Fruit fly (Drosophila melanogaster) whole organism, embryonic: Measurements from ENCODE around the gene Trl.

ENCODE experiments used
- CG1024 ChIP-seq: fragments of 200-800 bp; sonication (Bioruptor generic); IDR thresholded peaks from 2 replicates; pipeline ENCODE4 v1.3.6; 2022; ENCODE audit warnings: missing biosample characterization, missing genetic modification characterization
- CG12219 ChIP-seq: fragments of 200-800 bp; sonication (Bioruptor generic); optimal IDR thresholded peaks from 3 replicates; lab custom pipeline; 2018; ENCODE audit warnings: missing biosample characterization, mild to moderate bottlenecking, missing genetic modification characterization
- CG12659 ChIP-seq: fragments of 200-800 bp; sonication (Bioruptor generic); optimal IDR thresholded peaks from 3 replicates; lab custom pipeline; 2017; ENCODE audit warnings: mild to moderate bottlenecking, missing biosample characterization, missing genetic modification reagents, missing genetic modification characterization
- CG13424 ChIP-seq: fragments of 200-800 bp; sonication (Bioruptor generic); optimal IDR thresholded peaks from 2 replicates; lab custom pipeline; 2019; ENCODE audit warnings: missing biosample characterization, mild to moderate bottlenecking, missing genetic modification characterization, moderate library complexity
- CG14014 ChIP-seq: fragments of 200-800 bp; sonication (Bioruptor generic); IDR thresholded peaks from 2 replicates; pipeline ENCODE4 v1.3.6; 2022; ENCODE audit warnings: missing biosample characterization, missing genetic modification characterization
- CG14441 ChIP-seq: fragments of 200-800 bp; sonication (Bioruptor generic); IDR thresholded peaks from 2 replicates; pipeline ENCODE4 v1.3.6; 2022; ENCODE audit warnings: missing biosample characterization, missing genetic modification characterization
- CG14710 ChIP-seq: fragments of 200-800 bp; sonication (Bioruptor generic); optimal IDR thresholded peaks from 3 replicates; lab custom pipeline; 2019; ENCODE audit warnings: missing biosample characterization, mild to moderate bottlenecking, missing genetic modification characterization, moderate library complexity
- CG1529 ChIP-seq: fragments of 200-800 bp; sonication (Bioruptor generic); optimal IDR thresholded peaks from 3 replicates; lab custom pipeline; 2018; ENCODE audit warnings: missing biosample characterization, missing genetic modification characterization
- CG2875 ChIP-seq: fragments of 200-800 bp; sonication (Bioruptor generic); optimal IDR thresholded peaks from 2 replicates; lab custom pipeline; 2017; ENCODE audit warnings: missing biosample characterization, mild to moderate bottlenecking, missing genetic modification characterization, missing genetic modification reagents
- CG33213 ChIP-seq: fragments of 200-800 bp; sonication (Bioruptor generic); optimal IDR thresholded peaks from 3 replicates; lab custom pipeline; 2016; ENCODE audit warnings: missing biosample characterization, missing genetic modification characterization
- CG3838 ChIP-seq: fragments of 200-800 bp; sonication (Bioruptor generic); optimal IDR thresholded peaks from 3 replicates; lab custom pipeline; 2016; ENCODE audit warnings: missing biosample characterization, missing genetic modification characterization
- CG3995 ChIP-seq: fragments of 200-800 bp; sonication (Bioruptor generic); optimal IDR thresholded peaks from 3 replicates; lab custom pipeline; 2016; ENCODE audit warnings: missing biosample characterization, missing genetic modification characterization
- CG6272 ChIP-seq: fragments of 200-800 bp; sonication (Bioruptor generic); IDR thresholded peaks from 2 replicates; pipeline ENCODE4 v1.3.6; 2022; ENCODE audit warnings: missing biosample characterization, missing genetic modification characterization
- CG7556 ChIP-seq: fragments of 200-800 bp; sonication (Bioruptor generic); optimal IDR thresholded peaks from 2 replicates; lab custom pipeline; 2017; ENCODE audit warnings: missing biosample characterization, mild to moderate bottlenecking, missing genetic modification characterization
- CG7987 ChIP-seq: fragments of 200-800 bp; sonication (Bioruptor generic); optimal IDR thresholded peaks from 2 replicates; lab custom pipeline; 2018; ENCODE audit warnings: missing biosample characterization, mild to moderate bottlenecking, missing genetic modification characterization, moderate library complexity
- CG8924 ChIP-seq: fragments of 200-800 bp; optimal IDR thresholded peaks from 3 replicates; lab custom pipeline; 2019; ENCODE audit warnings: missing biosample characterization, mild to moderate bottlenecking, missing genetic modification characterization, moderate library complexity
- Deaf1 ChIP-seq: fragments of 200-800 bp; optimal IDR thresholded peaks from 3 replicates; lab custom pipeline; 2019; ENCODE audit warnings: missing biosample characterization, mild to moderate bottlenecking, missing genetic modification characterization, moderate library complexity
- Dfd ChIP-seq, 2 experiments: fragments of >200 bp; optimal IDR thresholded peaks; 2 replicates each; lab custom pipeline; 2017; ENCODE audit warnings: missing biosample characterization in 2 of 2, missing genetic modification characterization in 2 of 2
- Ets97D ChIP-seq: fragments of 200-800 bp; sonication (Bioruptor generic); optimal IDR thresholded peaks from 3 replicates; lab custom pipeline; 2016; ENCODE audit warnings: missing biosample characterization, missing genetic modification characterization
- Hr51 ChIP-seq, 2 experiments: fragments of 200-800 bp; sonication (Bioruptor generic); optimal IDR thresholded peaks; 2 replicates in 1 of 2; 3 replicates in 1 of 2; lab custom pipeline; 2016 to 2018; ENCODE audit warnings: missing biosample characterization in 2 of 2, missing genetic modification characterization in 2 of 2, mild to moderate bottlenecking in 1 of 2, moderate library complexity in 1 of 2
- MBD-R2 ChIP-seq: fragments of 200-800 bp; sonication (Bioruptor generic); IDR thresholded peaks from 2 replicates; pipeline ENCODE4 v1.3.6; 2022; ENCODE audit warnings: missing biosample characterization, missing genetic modification characterization
- Med ChIP-seq: fragments of 200-800 bp; sonication (Bioruptor generic); peaks from one replicate; lab custom pipeline; 2016; ENCODE audit warnings: missing biosample characterization, missing genetic modification characterization, mild to moderate bottlenecking, inconsistent platforms, moderate library complexity
- NC2β ChIP-seq: fragments of 200-800 bp; sonication (Bioruptor generic); optimal IDR thresholded peaks from 2 replicates; lab custom pipeline; 2016; ENCODE audit warnings: missing biosample characterization, missing genetic modification characterization
- Optix ChIP-seq: fragments of 200-800 bp; sonication (Bioruptor generic); IDR thresholded peaks from 3 replicates; pipeline ENCODE4 v1.3.6; 2022; ENCODE audit warnings: missing biosample characterization, missing genetic modification characterization
- PHDP ChIP-seq: fragments of 200-800 bp; sonication (Bioruptor generic); optimal IDR thresholded peaks from 3 replicates; lab custom pipeline; 2018; ENCODE audit warnings: missing biosample characterization, mild to moderate bottlenecking, missing genetic modification characterization, moderate library complexity
- Side ChIP-seq: fragments of 200-800 bp; sonication (Bioruptor generic); optimal IDR thresholded peaks from 2 replicates; lab custom pipeline; 2016; ENCODE audit warnings: missing biosample characterization, missing genetic modification characterization
- ato ChIP-seq: fragments of 200-800 bp; sonication (Bioruptor generic); IDR thresholded peaks from 2 replicates; pipeline ENCODE4 v1.3.6; 2022; ENCODE audit warnings: missing biosample characterization, missing genetic modification characterization; ENCODE audit not compliant: partially characterized antibody
- btn ChIP-seq: fragments of 200-800 bp; sonication (Bioruptor generic); optimal IDR thresholded peaks from 2 replicates; lab custom pipeline; 2016; ENCODE audit warnings: missing biosample characterization, missing genetic modification characterization
- dpn ChIP-seq, 2 experiments: fragments of 200-800 bp; sonication (Bioruptor generic); optimal IDR thresholded peaks; 3 replicates each; lab custom pipeline; 2016; ENCODE audit warnings: missing biosample characterization in 2 of 2, missing genetic modification characterization in 2 of 2
- fru ChIP-seq: fragments of >200 bp; optimal IDR thresholded peaks from 2 replicates; lab custom pipeline; 2017
- hth ChIP-seq: fragments of >200 bp; optimal IDR thresholded peaks from 2 replicates; lab custom pipeline; 2017; ENCODE audit warnings: inconsistent platforms
- lab ChIP-seq: fragments of 200-800 bp; sonication (Bioruptor generic); optimal IDR thresholded peaks from 3 replicates; lab custom pipeline; 2017; ENCODE audit warnings: missing biosample characterization, missing genetic modification characterization, mild to moderate bottlenecking, moderate library complexity, missing genetic modification reagents
- pzg ChIP-seq: fragments of 200-800 bp; sonication (Bioruptor generic); optimal IDR thresholded peaks from 3 replicates; lab custom pipeline; 2018; ENCODE audit warnings: missing biosample characterization, mild to moderate bottlenecking, missing genetic modification characterization, moderate library complexity
- ranshi ChIP-seq: fragments of 200-800 bp; sonication (Bioruptor generic); IDR thresholded peaks from 2 replicates; pipeline ENCODE4 v1.3.6; 2022; ENCODE audit warnings: missing biosample characterization, missing genetic modification characterization
- row ChIP-seq: fragments of 200-800 bp; sonication (Bioruptor generic); IDR thresholded peaks from 3 replicates; pipeline ENCODE4 v1.3.6; 2022; ENCODE audit warnings: missing biosample characterization, missing genetic modification characterization
- sens ChIP-seq: fragments of 200-800 bp; sonication (Bioruptor generic); peaks from one replicate; lab custom pipeline; 2016; ENCODE audit warnings: missing biosample characterization, missing genetic modification characterization
- seq ChIP-seq: fragments of 200-800 bp; sonication (Bioruptor generic); IDR thresholded peaks from 2 replicates; pipeline ENCODE4 v1.3.6; 2022; ENCODE audit warnings: missing biosample characterization, missing genetic modification characterization
- sim ChIP-seq: fragments of 200-800 bp; sonication (Bioruptor generic); IDR thresholded peaks from 2 replicates; pipeline ENCODE4 v1.3.6; 2022; ENCODE audit warnings: missing biosample characterization, missing genetic modification characterization
- trh ChIP-seq: fragments of 200-800 bp; sonication (Bioruptor generic); optimal IDR thresholded peaks from 2 replicates; lab custom pipeline; 2016; ENCODE audit warnings: missing biosample characterization, missing genetic modification characterization
- unc-4 ChIP-seq: fragments of 200-800 bp; sonication (Bioruptor generic); IDR thresholded peaks from 2 replicates; pipeline ENCODE4 v1.3.6; 2022; ENCODE audit warnings: missing biosample characterization, missing genetic modification characterization; ENCODE audit not compliant: partially characterized antibody
- z ChIP-seq: fragments of 200-800 bp; sonication (Bioruptor generic); IDR thresholded peaks from 3 replicates; pipeline ENCODE4 v1.3.6; 2022; ENCODE audit warnings: missing biosample characterization, missing genetic modification characterization

The Trl gene

DNA sequence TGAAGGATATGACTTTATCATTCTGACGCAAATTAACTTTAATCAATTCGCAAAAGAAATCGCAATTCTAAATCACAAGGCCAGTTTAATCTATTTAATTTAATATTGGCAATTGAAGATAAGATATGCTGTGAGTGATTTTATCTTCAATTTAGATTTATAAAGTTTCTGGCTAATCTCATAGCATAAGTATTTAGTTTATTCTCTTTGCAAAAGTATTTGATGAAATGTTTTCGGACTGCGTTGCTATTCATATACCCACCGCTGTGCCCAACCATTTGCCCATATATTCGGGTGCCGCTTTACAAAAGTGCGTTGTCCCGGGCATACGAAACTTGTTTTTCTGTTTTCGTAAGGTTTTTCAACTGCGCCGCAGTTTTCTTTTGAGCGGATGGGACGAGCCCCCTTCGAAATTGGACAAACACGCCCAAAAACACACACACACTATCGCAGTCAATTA is 24.1 kb upstream of the Trl start (continued):
- TF ChIP-seq row (GFP tag; lab: Robert Waterston, UW) (peak; percentile 95), Deaf1 (tag; lab: Kevin White, UChicago) (peak; percentile 83), CG12659 (GFP tag; lab: Kevin White, UChicago) (peak; percentile 99), Side (GFP tag; lab: Kevin White, UChicago) (peak; percentile 92), CG13424 (tag; lab: Kevin White, UChicago) (peak; percentile 98), pzg (GFP tag; lab: Kevin White, UChicago) (no peak), hth (no peak), lab (GFP tag; lab: Kevin White, UChicago) (peak; percentile 97), z (GFP tag; lab: Robert Waterston, UW) (no peak), CG2875 (GFP tag; lab: Kevin White, UChicago) (peak; percentile 96), MBD-R2 (GFP tag; lab: Robert Waterston, UW) (peak; percentile 70), NC2β (GFP tag; lab: Kevin White, UChicago) (peak; percentile 92), Dfd (GFP tag; optimal IDR thresholded peaks at IDR 0.05; lab: Kevin White, UChicago) (no peak), CG14710 (tag; lab: Kevin White, UChicago) (peak; percentile 97), CG8924 (tag; lab: Kevin White, UChicago) (peak; percentile 99), trh (GFP tag; lab: Kevin White, UChicago) (peak; percentile 93), Hr51 (GFP tag; optimal IDR thresholded peaks at IDR 0.05; lab: Kevin White, UChicago) (peak; percentile 90 to 98), dpn (GFP tag; optimal IDR thresholded peaks at IDR 0.05; lab: Kevin White, UChicago) (peak; percentile 95 to 96), sens (GFP tag; lab: Kevin White, UChicago) (peak; percentile 99), PHDP (tag; lab: Kevin White, UChicago) (peak; percentile 97), ranshi (GFP tag; lab: Robert Waterston, UW) (peak; percentile 88), ato (GFP tag; lab: Robert Waterston, UW) (no peak), CG12219 (GFP tag; lab: Kevin White, UChicago) (peak; percentile 97), CG1024 (GFP tag; lab: Robert Waterston, UW) (peak; percentile 56), CG3838 (GFP tag; lab: Kevin White, UChicago) (peak; percentile 91), CG6272 (GFP tag; lab: Robert Waterston, UW) (peak; percentile 64), CG14441 (GFP tag; lab: Robert Waterston, UW) (peak; percentile 87), CG14014 (GFP tag; lab: Robert Waterston, UW) (peak; percentile 91), CG1529 (peak; percentile 97), btn (GFP tag; lab: Kevin White, UChicago) (peak; percentile 75), CG7987 (GFP tag; lab: Kevin White, UChicago) (peak; percentile 88), seq (GFP tag; lab: Robert Waterston, UW) (peak; percentile 95), CG7556 (GFP tag; lab: Kevin White, UChicago) (peak; percentile 98), Optix (GFP tag; lab: Robert Waterston, UW) (peak; percentile 77), Ets97D (GFP tag; lab: Kevin White, UChicago) (peak; percentile 75), CG3995 (peak; percentile 73), sim (GFP tag; lab: Robert Waterston, UW) (peak; percentile 54; the same call in 1 of the 2 replicates), fru (lab: Kevin White, UChicago) (no peak), Med (GFP tag; lab: Kevin White, UChicago) (peak; percentile 99), CG33213 (GFP tag; lab: Kevin White, UChicago) (peak; percentile 90), unc-4 (no peak)
- TF ChIP-seq, all 482 proteins: peak for 424
